Worm (Caenorhabditis elegans): ENCODE data around the gene gei-3.

DNA sequence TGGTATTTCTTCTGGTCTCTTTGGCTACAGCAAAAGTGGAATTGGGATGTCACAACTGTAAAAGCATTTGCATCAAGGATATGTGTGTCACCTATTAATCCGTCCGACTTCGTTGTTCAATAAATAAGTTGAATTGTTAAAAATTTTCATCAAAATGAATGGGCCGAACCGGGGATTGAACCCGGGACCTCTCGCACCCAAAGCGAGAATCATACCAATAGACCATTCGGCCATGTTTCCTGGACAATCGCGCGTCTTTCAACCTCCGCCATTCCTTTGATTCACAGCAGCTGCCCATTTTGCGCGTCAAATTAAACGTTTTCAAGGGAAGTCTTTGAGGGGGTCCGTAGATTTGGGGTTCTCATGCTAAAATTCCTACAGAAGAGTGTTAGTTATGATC, 41.2 kb upstream of the gei-3 start:
- no peak for TF ChIP-seq nhr-85 (tag)
- no peak for TF ChIP-seq ama-1 (optimal IDR thresholded peaks at IDR 0.05)
- TF ChIP-seq skn-1 (tag; optimal IDR thresholded peaks at IDR 0.05), result no peak
- TF ChIP-seq efl-1 (optimal IDR thresholded peaks at IDR 0.05), result no peak
- TF ChIP-seq efl-1 (GFP tag; optimal IDR thresholded peaks at IDR 0.05 in 1 of 2), result peak in 1 of 2 experiments; percentile 74
